Fruit fly (Drosophila melanogaster): ENCODE results near the gene CG6908.
A peak's percentile ranks its signal among the peaks of the same experiment; 100 is the strongest.

Gene CG6908

dm6 chr3R:11656614-11657216 lies 33.1 kb downstream of the CG6908 start (continued):
- no peak for TF ChIP-seq unc-4 (GFP tag; IDR thresholded peaks at IDR 0.05; ENCODE audit: partially characterized antibody)
- peak; percentile 95 for TF ChIP-seq BtbVII (GFP tag; optimal IDR thresholded peaks at IDR 0.05)
- TF ChIP-seq HLH54F (GFP tag; optimal IDR thresholded peaks at IDR 0.05): peak; percentile 96
- TF ChIP-seq Atf6 (GFP tag; IDR thresholded peaks at IDR 0.05): peak; percentile 97
- peak; percentile 71 for TF ChIP-seq B-H2 (GFP tag; optimal IDR thresholded peaks at IDR 0.05)
- peak; percentile 95 for TF ChIP-seq tio (GFP tag; optimal IDR thresholded peaks at IDR 0.05)
- peak; percentile 98 for TF ChIP-seq oc (tag; optimal IDR thresholded peaks at IDR 0.05)
- TF ChIP-seq p53 (GFP tag; optimal IDR thresholded peaks at IDR 0.05): peak; percentile 69
- peak; percentile 77 for TF ChIP-seq CG2116 (GFP tag; optimal IDR thresholded peaks at IDR 0.05)
- TF ChIP-seq Lpt (GFP tag; optimal IDR thresholded peaks at IDR 0.05): no peak
- TF ChIP-seq zfh2 (GFP tag; optimal IDR thresholded peaks at IDR 0.05): peak; percentile 95
- TF ChIP-seq fd96Cb (tag; optimal IDR thresholded peaks at IDR 0.05): peak; percentile 95
- TF ChIP-seq wek (GFP tag; optimal IDR thresholded peaks at IDR 0.05): peak; percentile 84
- TF ChIP-seq Taf1 (GFP tag; IDR thresholded peaks at IDR 0.05): peak; percentile 91
- peak; percentile 88 for TF ChIP-seq ssp (GFP tag; IDR thresholded peaks at IDR 0.05)
- TF ChIP-seq Blimp-1 (GFP tag; optimal IDR thresholded peaks at IDR 0.05): peak; percentile 95
- TF ChIP-seq CG3847 (GFP tag; IDR thresholded peaks at IDR 0.05): peak; percentile 97
- TF ChIP-seq CG7839 (tag; optimal IDR thresholded peaks at IDR 0.05): peak; percentile 97
- TF ChIP-seq disco-r (GFP tag; optimal IDR thresholded peaks at IDR 0.05): peak; percentile 86
- TF ChIP-seq jing (GFP tag; optimal IDR thresholded peaks at IDR 0.05): peak; percentile 88
- TF ChIP-seq CrebB (tag; optimal IDR thresholded peaks at IDR 0.05): peak; percentile 96
- peak; percentile 37 to 51 for TF ChIP-seq insv (GFP tag; optimal IDR thresholded peaks at IDR 0.05)
- TF ChIP-seq Eip74EF (GFP tag; optimal IDR thresholded peaks at IDR 0.05): peak in 1 of 2 experiments; percentile 90
- TF ChIP-seq slou (GFP tag; optimal IDR thresholded peaks at IDR 0.05): peak; percentile 93
- TF ChIP-seq MBD-R2 (GFP tag; IDR thresholded peaks at IDR 0.05): peak; percentile 94
- TF ChIP-seq ham (GFP tag; IDR thresholded peaks at IDR 0.05): peak; percentile 92
- TF ChIP-seq CG15073 (GFP tag; optimal IDR thresholded peaks at IDR 0.05): peak; percentile 71
- peak; percentile 95 for TF ChIP-seq CG12299 (tag; optimal IDR thresholded peaks at IDR 0.05)
- TF ChIP-seq Mad (GFP tag; optimal IDR thresholded peaks at IDR 0.05): peak; percentile 95
- TF ChIP-seq ewg (GFP tag; optimal IDR thresholded peaks at IDR 0.05): peak; percentile 87
- TF ChIP-seq CG32772 (GFP tag; IDR thresholded peaks at IDR 0.05): peak; percentile 97
- TF ChIP-seq inv (GFP tag; IDR thresholded peaks at IDR 0.05; ENCODE audit: partially characterized antibody): no peak
- peak; percentile 96 for TF ChIP-seq CG6175 (GFP tag; IDR thresholded peaks at IDR 0.05)
- TF ChIP-seq Chrac-16 (GFP tag; optimal IDR thresholded peaks at IDR 0.05): peak; percentile 96
- peak; percentile 25 for TF ChIP-seq CG10543 (GFP tag; optimal IDR thresholded peaks at IDR 0.05)
- peak; percentile 72 for TF ChIP-seq CG17186 (GFP tag; optimal IDR thresholded peaks at IDR 0.05)
- TF ChIP-seq Mrtf (GFP tag; IDR thresholded peaks at IDR 0.05): peak; percentile 96
- TF ChIP-seq CG4404 (GFP tag; IDR thresholded peaks at IDR 0.05): peak; percentile 86
- TF ChIP-seq Bdp1 (GFP tag; optimal IDR thresholded peaks at IDR 0.05): peak; percentile 91
- peak; percentile 95 for TF ChIP-seq CG6813 (GFP tag; optimal IDR thresholded peaks at IDR 0.05)
- TF ChIP-seq tx (GFP tag; optimal IDR thresholded peaks at IDR 0.05): peak; percentile 93
- TF ChIP-seq Bgb (GFP tag; IDR thresholded peaks at IDR 0.05; ENCODE audit: partially characterized antibody): no peak
- peak; percentile 94 for TF ChIP-seq CG13296 (GFP tag; optimal IDR thresholded peaks at IDR 0.05)
- peak; percentile 96 for TF ChIP-seq ind (GFP tag; optimal IDR thresholded peaks at IDR 0.05)
- TF ChIP-seq stwl (tag; optimal IDR thresholded peaks at IDR 0.05): peak; percentile 37
- TF ChIP-seq ase (GFP tag; IDR thresholded peaks at IDR 0.05): peak; percentile 95
- peak; percentile 92 for TF ChIP-seq trem (tag; optimal IDR thresholded peaks at IDR 0.05)
- TF ChIP-seq sug (tag; optimal IDR thresholded peaks at IDR 0.05): peak; percentile 85
- TF ChIP-seq slbo (GFP tag; IDR thresholded peaks at IDR 0.05): peak; percentile 98
- TF ChIP-seq Abd-B (GFP tag; optimal IDR thresholded peaks at IDR 0.05): peak; percentile 91
